Fruit fly (Drosophila melanogaster) whole organism, embryonic: Measurements from ENCODE around the gene Bap111.

Experiments
- CG10147 ChIP-seq: fragments of 200-800 bp; sonication (Bioruptor generic); optimal IDR thresholded peaks from 2 replicates; lab custom pipeline; 2019; ENCODE audit warnings: missing biosample characterization, mild to moderate bottlenecking, missing genetic modification characterization, moderate library complexity
- CG11560 ChIP-seq: fragments of 200-800 bp; sonication (Bioruptor generic); IDR thresholded peaks from 3 replicates; pipeline ENCODE4 v1.3.6; 2022; ENCODE audit warnings: missing biosample characterization, missing genetic modification characterization
- CG12071 ChIP-seq: fragments of 200-800 bp; sonication (Bioruptor generic); optimal IDR thresholded peaks from 3 replicates; lab custom pipeline; 2018; ENCODE audit warnings: missing biosample characterization, mild to moderate bottlenecking, missing genetic modification characterization
- CG12299 ChIP-seq: fragments of 200-800 bp; sonication (Bioruptor generic); optimal IDR thresholded peaks from 2 replicates; lab custom pipeline; 2018; ENCODE audit warnings: missing biosample characterization, mild to moderate bottlenecking, missing genetic modification characterization
- CG15601 ChIP-seq: fragments of 200-800 bp; sonication (Bioruptor generic); optimal IDR thresholded peaks from 3 replicates; lab custom pipeline; 2019; ENCODE audit warnings: missing biosample characterization, mild to moderate bottlenecking, missing genetic modification characterization, moderate library complexity
- CG17186 ChIP-seq: fragments of 200-800 bp; sonication (Bioruptor generic); optimal IDR thresholded peaks from 3 replicates; lab custom pipeline; 2017; ENCODE audit warnings: missing biosample characterization, missing genetic modification reagents, missing genetic modification characterization
- CG17359 ChIP-seq: fragments of 200-800 bp; sonication (Bioruptor generic); optimal IDR thresholded peaks from 3 replicates; lab custom pipeline; 2018; ENCODE audit warnings: missing biosample characterization, mild to moderate bottlenecking, missing genetic modification characterization, moderate library complexity
- CG17361 ChIP-seq: fragments of 200-800 bp; sonication (Bioruptor generic); IDR thresholded peaks from 3 replicates; pipeline ENCODE4 v1.3.6; 2022; ENCODE audit warnings: missing biosample characterization, missing genetic modification characterization
- CG17829 ChIP-seq: fragments of 200-800 bp; optimal IDR thresholded peaks from 2 replicates; lab custom pipeline; 2019; ENCODE audit warnings: missing biosample characterization, mild to moderate bottlenecking, missing genetic modification characterization, moderate library complexity
- CG2116 ChIP-seq: fragments of 200-800 bp; sonication (Bioruptor generic); optimal IDR thresholded peaks from 3 replicates; lab custom pipeline; 2018; ENCODE audit warnings: missing biosample characterization, mild to moderate bottlenecking, missing genetic modification characterization
- CG31365 ChIP-seq: fragments of 200-800 bp; sonication (Bioruptor generic); optimal IDR thresholded peaks from 2 replicates; lab custom pipeline; 2018; ENCODE audit warnings: missing biosample characterization, mild to moderate bottlenecking, missing genetic modification characterization
- CG31388 ChIP-seq: fragments of 200-800 bp; sonication (Bioruptor generic); optimal IDR thresholded peaks from 2 replicates; lab custom pipeline; 2016; ENCODE audit warnings: missing biosample characterization, missing genetic modification characterization
- CG34224 ChIP-seq: fragments of 200-800 bp; sonication (Bioruptor generic); IDR thresholded peaks from 3 replicates; pipeline ENCODE4 v1.3.6; 2022; ENCODE audit warnings: missing biosample characterization, missing genetic modification characterization; ENCODE audit not compliant: partially characterized antibody
- CG3726 ChIP-seq: fragments of 200-800 bp; sonication (Bioruptor generic); IDR thresholded peaks from 3 replicates; pipeline ENCODE4, ENCODE4 v1.3.6; 2022; ENCODE audit warnings: missing biosample characterization, missing genetic modification characterization
- CG4820 ChIP-seq: fragments of 200-800 bp; sonication (Bioruptor generic); optimal IDR thresholded peaks from 3 replicates; lab custom pipeline; 2016; ENCODE audit warnings: missing biosample characterization, missing genetic modification characterization
- CG5180 ChIP-seq: fragments of 200-800 bp; sonication (Bioruptor generic); optimal IDR thresholded peaks from 3 replicates; lab custom pipeline; 2017; ENCODE audit warnings: missing biosample characterization, missing genetic modification characterization, mild to moderate bottlenecking, moderate library complexity, missing genetic modification reagents
- CG6683 ChIP-seq: fragments of 200-800 bp; sonication (Bioruptor generic); optimal IDR thresholded peaks from 2 replicates; lab custom pipeline; 2017; ENCODE audit warnings: missing biosample characterization, mild to moderate bottlenecking, missing genetic modification characterization, missing genetic modification reagents
- CG7928 ChIP-seq: fragments of 200-800 bp; sonication (Bioruptor generic); optimal IDR thresholded peaks from 2 replicates; lab custom pipeline; 2017; ENCODE audit warnings: missing biosample characterization, mild to moderate bottlenecking, missing genetic modification characterization
- CG9817 ChIP-seq: fragments of 200-800 bp; sonication (Bioruptor generic); optimal IDR thresholded peaks from 2 replicates; lab custom pipeline; 2018; ENCODE audit warnings: missing biosample characterization, mild to moderate bottlenecking, missing genetic modification characterization, moderate library complexity
- Deaf1 ChIP-seq: fragments of 200-800 bp; optimal IDR thresholded peaks from 3 replicates; lab custom pipeline; 2019; ENCODE audit warnings: missing biosample characterization, mild to moderate bottlenecking, missing genetic modification characterization, moderate library complexity
- HLHmδ ChIP-seq: fragments of 200-800 bp; sonication (Bioruptor generic); optimal IDR thresholded peaks from 2 replicates; lab custom pipeline; 2018; ENCODE audit warnings: missing biosample characterization, mild to moderate bottlenecking, missing genetic modification characterization, moderate library complexity
- Hr78 ChIP-seq, 2 experiments: fragments of 200-800 bp in 1 of 2; fragments of >200 bp in 1 of 2; sonication (Bioruptor generic) in 1 of 2; optimal IDR thresholded peaks; 2 replicates each; lab custom pipeline; 2017 to 2019; ENCODE audit warnings: missing biosample characterization in 2 of 2, missing genetic modification characterization in 2 of 2, mild to moderate bottlenecking in 1 of 2, moderate library complexity in 1 of 2
- Kr ChIP-seq: fragments of 200-800 bp; sonication (Bioruptor generic); optimal IDR thresholded peaks from 2 replicates; lab custom pipeline; 2017; ENCODE audit warnings: missing biosample characterization, mild to moderate bottlenecking, missing genetic modification characterization
- Mrtf ChIP-seq: fragments of 200-800 bp; sonication (Bioruptor generic); IDR thresholded peaks from 3 replicates; pipeline ENCODE4 v1.3.6; 2022; ENCODE audit warnings: missing biosample characterization, missing genetic modification characterization
- Neu2 ChIP-seq: fragments of 200-800 bp; sonication (Bioruptor generic); optimal IDR thresholded peaks from 3 replicates; lab custom pipeline; 2016; ENCODE audit warnings: missing biosample characterization, missing genetic modification characterization, borderline replicate concordance
- Ptx1 ChIP-seq: fragments of 200-800 bp; sonication (Bioruptor generic); IDR thresholded peaks from 2 replicates; pipeline ENCODE4 v1.3.6; 2022; ENCODE audit warnings: missing biosample characterization, missing genetic modification characterization
- Rx ChIP-seq: fragments of 200-800 bp; sonication (Bioruptor generic); IDR thresholded peaks from 2 replicates; pipeline ENCODE4 v1.3.6; 2022; ENCODE audit warnings: missing biosample characterization, missing genetic modification characterization
- Six4 ChIP-seq: fragments of 200-800 bp; sonication (Bioruptor generic); optimal IDR thresholded peaks from 2 replicates; lab custom pipeline; 2016; ENCODE audit warnings: missing biosample characterization, missing genetic modification characterization
- Spps ChIP-seq: fragments of 200-800 bp; sonication (Bioruptor generic); optimal IDR thresholded peaks from 2 replicates; lab custom pipeline; 2018; ENCODE audit warnings: missing biosample characterization, mild to moderate bottlenecking, missing genetic modification characterization
- Taf1 ChIP-seq: fragments of 200-800 bp; sonication (Bioruptor generic); IDR thresholded peaks from 2 replicates; pipeline ENCODE4 v1.3.6; 2022; ENCODE audit warnings: missing biosample characterization, missing genetic modification characterization
- Xbp1 ChIP-seq: fragments of 200-800 bp; sonication (Bioruptor generic); optimal IDR thresholded peaks from 3 replicates; lab custom pipeline; 2016; ENCODE audit warnings: missing biosample characterization, mild to moderate bottlenecking, missing genetic modification characterization
- abd-A ChIP-seq: fragments of 200-800 bp; sonication (Bioruptor generic); optimal IDR thresholded peaks from 3 replicates; lab custom pipeline; 2019; ENCODE audit warnings: missing biosample characterization, mild to moderate bottlenecking, missing genetic modification characterization, moderate library complexity
- ara ChIP-seq: fragments of 200-800 bp; sonication (Bioruptor generic); IDR thresholded peaks from 2 replicates; pipeline ENCODE4 v1.3.6; 2022; ENCODE audit warnings: missing biosample characterization, missing genetic modification characterization
- cg ChIP-seq: fragments of 200-800 bp; sonication (Bioruptor generic); optimal IDR thresholded peaks from 3 replicates; lab custom pipeline; 2019; ENCODE audit warnings: missing biosample characterization, mild to moderate bottlenecking, missing genetic modification characterization, moderate library complexity
- disco-r ChIP-seq: fragments of 200-800 bp; sonication (Bioruptor generic); optimal IDR thresholded peaks from 2 replicates; lab custom pipeline; 2016; ENCODE audit warnings: missing biosample characterization, missing genetic modification characterization
- dm ChIP-seq: fragments of 200-800 bp; sonication (Bioruptor generic); optimal IDR thresholded peaks from 3 replicates; lab custom pipeline; 2016; ENCODE audit warnings: missing biosample characterization, missing genetic modification characterization
- ftz-f1 ChIP-seq: fragments of 200-800 bp; sonication (Bioruptor generic); optimal IDR thresholded peaks from 2 replicates; lab custom pipeline; 2016; ENCODE audit warnings: missing biosample characterization, missing genetic modification characterization
- gsb-n ChIP-seq: fragments of 200-800 bp; sonication (Bioruptor generic); optimal IDR thresholded peaks from 3 replicates; lab custom pipeline; 2018; ENCODE audit warnings: missing biosample characterization, mild to moderate bottlenecking, missing genetic modification characterization
- kni ChIP-seq: fragments of 200-800 bp; sonication (Bioruptor generic); optimal IDR thresholded peaks from 3 replicates; lab custom pipeline; 2017; ENCODE audit warnings: mild to moderate bottlenecking, missing biosample characterization, missing genetic modification reagents, missing genetic modification characterization
- knrl ChIP-seq: fragments of 200-800 bp; sonication (Bioruptor generic); IDR thresholded peaks from 3 replicates; pipeline ENCODE4 v1.3.6; 2022; ENCODE audit warnings: missing biosample characterization, missing genetic modification characterization; ENCODE audit not compliant: partially characterized antibody
- nau ChIP-seq: fragments of 200-800 bp; sonication (Bioruptor generic); optimal IDR thresholded peaks from 3 replicates; lab custom pipeline; 2017; ENCODE audit warnings: missing biosample characterization, mild to moderate bottlenecking, missing genetic modification characterization, missing genetic modification reagents
- nom ChIP-seq: fragments of 200-800 bp; sonication (Bioruptor generic); optimal IDR thresholded peaks from 2 replicates; lab custom pipeline; 2017; ENCODE audit warnings: missing biosample characterization, missing genetic modification characterization, mild to moderate bottlenecking, moderate library complexity, missing genetic modification reagents
- onecut ChIP-seq: fragments of 200-800 bp; sonication (Bioruptor generic); IDR thresholded peaks from 2 replicates; pipeline ENCODE4 v1.3.6; 2022; ENCODE audit warnings: missing biosample characterization, missing genetic modification characterization
- org-1 ChIP-seq: fragments of 200-800 bp; sonication (Bioruptor generic); optimal IDR thresholded peaks from 2 replicates; lab custom pipeline; 2017; ENCODE audit warnings: missing biosample characterization, missing genetic modification characterization
- pho ChIP-seq: fragments of 200-800 bp; sonication (Bioruptor generic); optimal IDR thresholded peaks from 2 replicates; lab custom pipeline; 2016; ENCODE audit warnings: missing biosample characterization, missing genetic modification characterization
- pnt ChIP-seq: fragments of 200-800 bp; sonication (Bioruptor generic); optimal IDR thresholded peaks from 3 replicates; lab custom pipeline; 2016; ENCODE audit warnings: missing biosample characterization, missing genetic modification characterization
- sim ChIP-seq: fragments of 200-800 bp; sonication (Bioruptor generic); IDR thresholded peaks from 2 replicates; pipeline ENCODE4 v1.3.6; 2022; ENCODE audit warnings: missing biosample characterization, missing genetic modification characterization
- tll ChIP-seq, 2 experiments: fragments of 200-800 bp in 1 of 2; fragments of >200 bp in 1 of 2; sonication (Bioruptor generic) in 1 of 2; optimal IDR thresholded peaks; 2 replicates each; lab custom pipeline; 2017 to 2019; ENCODE audit warnings: missing biosample characterization in 2 of 2, missing genetic modification characterization in 2 of 2, mild to moderate bottlenecking in 1 of 2, moderate library complexity in 1 of 2
- tna ChIP-seq: fragments of 200-800 bp; sonication (Bioruptor generic); IDR thresholded peaks from 2 replicates; pipeline ENCODE4 v1.3.6; 2022; ENCODE audit warnings: missing biosample characterization, missing genetic modification characterization; ENCODE audit not compliant: partially characterized antibody
- yki ChIP-seq: fragments of >200 bp; optimal IDR thresholded peaks from 3 replicates; lab custom pipeline; 2018
- zf30C ChIP-seq: fragments of 200-800 bp; sonication (Bioruptor generic); optimal IDR thresholded peaks from 3 replicates; lab custom pipeline; 2018; ENCODE audit warnings: missing biosample characterization, mild to moderate bottlenecking, missing genetic modification characterization

Gene Bap111

dm6 chrX:9155134-9155533 is 6.0 kb downstream of the Bap111 start (continued):
- TF ChIP-seq Mrtf (GFP tag; lab: Robert Waterston, UW) (no peak), Xbp1 (peak; percentile 55), Ptx1 (GFP tag; lab: Robert Waterston, UW) (peak; percentile 65), pho (GFP tag; lab: Kevin White, UChicago) (peak; percentile 25), CG17361 (GFP tag; lab: Robert Waterston, UW) (peak; percentile 64; the same call in 2 of the 3 replicates), Neu2 (GFP tag; lab: Kevin White, UChicago) (no peak), ara (no peak), dm (GFP tag; lab: Kevin White, UChicago) (no peak), Rx (no peak), sim (GFP tag; lab: Robert Waterston, UW) (no peak), Deaf1 (peak; percentile 25), onecut (GFP tag; lab: Robert Waterston, UW) (no peak), nom (peak; percentile 50), CG15601 (peak; percentile 29), Kr (no peak), CG17359 (tag; lab: Kevin White, UChicago) (peak; percentile 69), CG17186 (GFP tag; lab: Kevin White, UChicago) (no peak), CG31388 (GFP tag; lab: Kevin White, UChicago) (no peak), CG7928 (GFP tag; lab: Kevin White, UChicago) (no peak), abd-A (tag; lab: Kevin White, UChicago) (no peak), pnt (GFP tag; lab: Kevin White, UChicago) (no peak), org-1 (GFP tag; lab: Kevin White, UChicago) (no peak), CG10147 (GFP tag; lab: Kevin White, UChicago) (no peak), CG12071 (GFP tag; lab: Kevin White, UChicago) (peak; percentile 42), tll (GFP tag; optimal IDR thresholded peaks at IDR 0.05; lab: Kevin White, UChicago) (no peak), cg (GFP tag; lab: Kevin White, UChicago) (no peak), CG4820 (GFP tag; lab: Kevin White, UChicago) (peak; percentile 37), CG2116 (GFP tag; lab: Kevin White, UChicago) (peak; percentile 9), disco-r (GFP tag; lab: Kevin White, UChicago) (no peak), HLHmδ (GFP tag; lab: Kevin White, UChicago) (no peak), CG11560 (tag; lab: Robert Waterston, UW) (no peak), Hr78 (GFP tag; optimal IDR thresholded peaks at IDR 0.05; lab: Kevin White, UChicago) (peak in 1 of 2 experiments; percentile 3), CG12299 (tag; lab: Kevin White, UChicago) (peak; percentile 19), CG5180 (GFP tag; lab: Kevin White, UChicago) (no peak), Spps (tag; lab: Kevin White, UChicago) (peak; percentile 38), knrl (GFP tag; lab: Robert Waterston, UW) (no peak), CG31365 (tag; lab: Kevin White, UChicago) (no peak), CG9817 (tag; lab: Kevin White, UChicago) (peak; percentile 55), CG17829 (tag; lab: Kevin White, UChicago) (peak; percentile 66), tna (no peak), gsb-n (tag; lab: Kevin White, UChicago) (peak; percentile 9), CG34224 (GFP tag; lab: Robert Waterston, UW) (no peak), ftz-f1 (no peak), nau (GFP tag; lab: Kevin White, UChicago) (no peak), Taf1 (no peak), Six4 (GFP tag; lab: Kevin White, UChicago) (peak; percentile 38), yki (lab: Kevin White, UChicago) (no peak), CG6683 (GFP tag; lab: Kevin White, UChicago) (peak; percentile 9), zf30C (GFP tag; lab: Kevin White, UChicago) (peak; percentile 91), CG3726 (GFP tag; lab: Robert Waterston, UW) (no peak), kni (GFP tag; lab: Kevin White, UChicago) (no peak)
